Fruit fly (Drosophila melanogaster) whole organism, wandering third instar larva: ENCODE measurements around the gene CG46467.

Experiments
- Abd-B ChIP-seq: fragments of >200 bp; optimal IDR thresholded peaks from 2 replicates; lab custom pipeline; 2017; ENCODE audit warnings: missing biosample characterization, missing genetic modification characterization
- CG32264 ChIP-seq: fragments of 200-800 bp; sonication (Bioruptor generic); optimal IDR thresholded peaks from 2 replicates; lab custom pipeline; 2016; ENCODE audit warnings: missing biosample characterization, missing genetic modification characterization
- CG9705 ChIP-seq: fragments of 200-800 bp; sonication (Bioruptor generic); optimal IDR thresholded peaks from 2 replicates; lab custom pipeline; 2018; ENCODE audit warnings: missing biosample characterization, mild to moderate bottlenecking, missing genetic modification characterization
- CrebA ChIP-seq: fragments of 200-800 bp; sonication (Bioruptor generic); optimal IDR thresholded peaks from 2 replicates; lab custom pipeline; 2016; ENCODE audit warnings: missing biosample characterization, mild to moderate bottlenecking, missing genetic modification characterization, borderline replicate concordance
- Dfd ChIP-seq: fragments of >200 bp; optimal IDR thresholded peaks from 2 replicates; lab custom pipeline; 2017; ENCODE audit warnings: missing biosample characterization, missing genetic modification characterization
- Dif ChIP-seq: fragments of 200-275, 200-300 bp; sonication (Bioruptor generic); optimal IDR thresholded peaks from 2 replicates; lab custom pipeline; 2018; ENCODE audit warnings: missing biosample characterization, missing genetic modification characterization; ENCODE audit not compliant: partially characterized antibody
- GATAd ChIP-seq: sonication (Bioruptor generic); optimal IDR thresholded peaks from 2 replicates; lab custom pipeline; 2016; ENCODE audit warnings: missing biosample characterization, missing genetic modification characterization
- HLH106 ChIP-seq: fragments of 200-800 bp; optimal IDR thresholded peaks from 3 replicates; lab custom pipeline; 2019; ENCODE audit warnings: missing biosample characterization, mild to moderate bottlenecking, missing genetic modification characterization, moderate library complexity
- Hnf4 ChIP-seq: fragments of 200-800 bp; sonication (Bioruptor generic); optimal IDR thresholded peaks from 2 replicates; lab custom pipeline; 2016; ENCODE audit warnings: missing biosample characterization, mild to moderate bottlenecking, missing genetic modification characterization
- Hr78 ChIP-seq: fragments of >200 bp; optimal IDR thresholded peaks from 2 replicates; lab custom pipeline; 2017; ENCODE audit warnings: missing biosample characterization, missing genetic modification characterization
- Hr83 ChIP-seq: fragments of 200-300 bp; sonication (Bioruptor generic); optimal IDR thresholded peaks from 2 replicates; lab custom pipeline; 2016; ENCODE audit warnings: missing biosample characterization, mild to moderate bottlenecking, missing genetic modification characterization, moderate library complexity; ENCODE audit not compliant: poor library complexity, severe bottlenecking
- Jra ChIP-seq: sonication (Bioruptor generic); optimal IDR thresholded peaks from 2 replicates; lab custom pipeline; 2016; ENCODE audit warnings: missing biosample characterization, missing genetic modification characterization
- Mio ChIP-seq: sonication (Bioruptor generic); optimal IDR thresholded peaks from 2 replicates; lab custom pipeline; 2016; ENCODE audit warnings: missing biosample characterization, missing genetic modification characterization
- Myc ChIP-seq: fragments of >200 bp; optimal IDR thresholded peaks from 2 replicates; lab custom pipeline; 2017
- N ChIP-seq: fragments of >200 bp; optimal IDR thresholded peaks from 2 replicates; lab custom pipeline; 2018; ENCODE audit warnings: missing biosample characterization, missing external identifiers, missing genetic modification characterization
- OdsH ChIP-seq: fragments of 200-800 bp; sonication (Bioruptor generic); optimal IDR thresholded peaks from 2 replicates; lab custom pipeline; 2016; ENCODE audit warnings: missing biosample characterization, mild to moderate bottlenecking, missing genetic modification characterization
- Rel ChIP-seq, 2 experiments: fragments of 200-800 bp; sonication (Bioruptor generic) in 1 of 2; optimal IDR thresholded peaks; 2 replicates in 1 of 2; 3 replicates in 1 of 2; lab custom pipeline; 2016 to 2019; ENCODE audit warnings: mild to moderate bottlenecking in 2 of 2, missing biosample characterization in 2 of 2, missing genetic modification characterization in 2 of 2, moderate library complexity in 1 of 2
- Sp1 ChIP-seq: fragments of 200-800 bp; sonication (Bioruptor generic); optimal IDR thresholded peaks from 3 replicates; lab custom pipeline; 2019; ENCODE audit warnings: missing biosample characterization, mild to moderate bottlenecking, missing genetic modification characterization, moderate library complexity
- Vsx2 ChIP-seq: fragments of 200-300, 225-300 bp; sonication (Bioruptor generic); optimal IDR thresholded peaks from 2 replicates; lab custom pipeline; 2018; ENCODE audit warnings: missing biosample characterization, missing genetic modification characterization; ENCODE audit not compliant: partially characterized antibody
- br ChIP-seq: fragments of 200-800 bp; sonication (Bioruptor generic); optimal IDR thresholded peaks from 2 replicates; lab custom pipeline; 2016; ENCODE audit warnings: missing biosample characterization, missing genetic modification characterization
- brk ChIP-seq: fragments of 200-800 bp; sonication (Bioruptor generic); optimal IDR thresholded peaks from 2 replicates; lab custom pipeline; 2016; ENCODE audit warnings: missing biosample characterization, mild to moderate bottlenecking, missing genetic modification characterization
- dl ChIP-seq, 2 experiments: fragments of 175-275, 200-275 bp in 1 of 2; fragments of 200-275 bp in 1 of 2; sonication (Bioruptor generic); optimal IDR thresholded peaks; lab custom pipeline; 2018; ENCODE audit warnings: mild to moderate bottlenecking in 2 of 2, missing biosample characterization in 2 of 2, missing genetic modification characterization in 2 of 2, moderate library complexity in 2 of 2; ENCODE audit not compliant: partially characterized antibody in 2 of 2, insufficient read depth in 1 of 2
- dmrt93B ChIP-seq: fragments of 200-800 bp; sonication (Bioruptor generic); optimal IDR thresholded peaks from 2 replicates; lab custom pipeline; 2018; ENCODE audit warnings: missing biosample characterization, mild to moderate bottlenecking, missing genetic modification characterization
- dsf ChIP-seq: sonication (Bioruptor generic); optimal IDR thresholded peaks from 2 replicates; lab custom pipeline; 2016; ENCODE audit warnings: missing biosample characterization, missing genetic modification characterization, borderline replicate concordance
- ey ChIP-seq: fragments of 200-800 bp; sonication (Bioruptor generic); optimal IDR thresholded peaks from 2 replicates; lab custom pipeline; 2016; ENCODE audit warnings: missing biosample characterization, missing genetic modification characterization
- foxo ChIP-seq, 2 experiments: fragments of 200-800 bp; sonication (Bioruptor generic); optimal IDR thresholded peaks; 2 replicates in 1 of 2; 3 replicates in 1 of 2; lab custom pipeline; 2016 to 2017; ENCODE audit warnings: missing biosample characterization in 2 of 2, missing genetic modification characterization in 2 of 2
- fru ChIP-seq: fragments of 200-800 bp; sonication (Bioruptor generic); optimal IDR thresholded peaks from 3 replicates; lab custom pipeline; 2016; ENCODE audit warnings: missing biosample characterization, mild to moderate bottlenecking, missing genetic modification characterization
- h ChIP-seq: fragments of 200-800 bp; sonication (Bioruptor generic); optimal IDR thresholded peaks from 3 replicates; lab custom pipeline; 2016; ENCODE audit warnings: missing biosample characterization, mild to moderate bottlenecking, missing genetic modification characterization
- jim ChIP-seq: fragments of 175-275, 200-325 bp; sonication (Bioruptor generic); optimal IDR thresholded peaks from 2 replicates; lab custom pipeline; 2016; ENCODE audit warnings: missing biosample characterization, mild to moderate bottlenecking, missing genetic modification characterization
- lola ChIP-seq: fragments of >200 bp; optimal IDR thresholded peaks from 2 replicates; lab custom pipeline; 2017; ENCODE audit warnings: missing biosample characterization, missing genetic modification characterization
- pan ChIP-seq: fragments of >200 bp; optimal IDR thresholded peaks from 2 replicates; lab custom pipeline; 2017
- psq ChIP-seq: fragments of 200-800 bp; sonication (Bioruptor generic); optimal IDR thresholded peaks from 3 replicates; lab custom pipeline; 2017; ENCODE audit warnings: missing biosample characterization, mild to moderate bottlenecking, missing genetic modification characterization, moderate library complexity
- rgr ChIP-seq: fragments of 200-800 bp; sonication (Bioruptor generic); optimal IDR thresholded peaks from 3 replicates; lab custom pipeline; 2016; ENCODE audit warnings: missing biosample characterization, mild to moderate bottlenecking, missing genetic modification characterization
- sage ChIP-seq: fragments of 200-800 bp; sonication (Bioruptor generic); optimal IDR thresholded peaks from 2 replicates; lab custom pipeline; 2016; ENCODE audit warnings: missing biosample characterization, mild to moderate bottlenecking, missing genetic modification characterization
- sv ChIP-seq: fragments of 200-800 bp; sonication (Bioruptor generic); optimal IDR thresholded peaks from 3 replicates; lab custom pipeline; 2016; ENCODE audit warnings: missing biosample characterization, missing genetic modification characterization
- tai ChIP-seq: sonication (Bioruptor generic); optimal IDR thresholded peaks from 2 replicates; lab custom pipeline; 2016; ENCODE audit warnings: missing biosample characterization, missing genetic modification characterization
- usp ChIP-seq: fragments of >200 bp; optimal IDR thresholded peaks from 2 replicates; lab custom pipeline; 2017; ENCODE audit warnings: missing biosample characterization, missing genetic modification characterization
- woc ChIP-seq: sonication (Bioruptor generic); optimal IDR thresholded peaks from 2 replicates; lab custom pipeline; 2016; ENCODE audit warnings: missing biosample characterization, mild to moderate bottlenecking, missing genetic modification characterization

CG46467 gene

dm6 chr3R:9963179-9963905 lies 88.9 kb downstream of the CG46467 start:
- TF ChIP-seq N (GFP tag; lab: Kevin White, UChicago) (no peak), sv (no peak), usp (GFP tag; lab: Kevin White, UChicago) (no peak), fru (GFP tag; lab: Kevin White, UChicago) (peak; percentile 44), dmrt93B (GFP tag; lab: Kevin White, UChicago) (peak; percentile 28), h (no peak), foxo (GFP tag; optimal IDR thresholded peaks at IDR 0.05; lab: Kevin White, UChicago) (peak in 1 of 2 experiments; percentile 61), Rel (GFP tag; optimal IDR thresholded peaks at IDR 0.05; lab: Kevin White, UChicago) (no peak), Rel (tag; optimal IDR thresholded peaks at IDR 0.05; lab: Kevin White, UChicago) (no peak), ey (no peak), Vsx2 (no peak), Mio (GFP tag; lab: Kevin White, UChicago) (no peak), br (no peak), Abd-B (GFP tag; lab: Kevin White, UChicago) (no peak), CG32264 (GFP tag; lab: Kevin White, UChicago) (no peak), Myc (no peak), rgr (no peak), woc (GFP tag; lab: Kevin White, UChicago) (no peak), psq (GFP tag; lab: Kevin White, UChicago) (peak; percentile 17), HLH106 (tag; lab: Kevin White, UChicago) (peak; percentile 73), pan (lab: Kevin White, UChicago) (no peak), Sp1 (peak; percentile 1), CrebA (GFP tag; lab: Kevin White, UChicago) (no peak), lola (GFP tag; lab: Kevin White, UChicago) (no peak), Dif (GFP tag; lab: Kevin White, UChicago) (no peak), Hnf4 (GFP tag; lab: Kevin White, UChicago) (peak; percentile 20), Dfd (GFP tag; lab: Kevin White, UChicago) (no peak), jim (no peak), Hr78 (GFP tag; lab: Kevin White, UChicago) (no peak), dl (GFP tag; optimal IDR thresholded peaks at IDR 0.05; lab: Kevin White, UChicago; ENCODE audit: insufficient read depth in 1 of 2, partially characterized antibody in 2 of 2) (no peak), Hr83 (no peak), OdsH (GFP tag; lab: Kevin White, UChicago) (no peak), sage (GFP tag; lab: Kevin White, UChicago) (no peak), CG9705 (GFP tag; lab: Kevin White, UChicago) (no peak), GATAd (GFP tag; lab: Kevin White, UChicago) (no peak), brk (GFP tag; lab: Kevin White, UChicago) (no peak), Jra (no peak), tai (GFP tag; lab: Kevin White, UChicago) (no peak), dsf (GFP tag; lab: Kevin White, UChicago) (no peak)

- TF ChIP-seq sage (GFP tag; lab: Kevin White, UChicago) = no peak
- no peak for TF ChIP-seq GATAd (GFP tag; lab: Kevin White, UChicago)
- no peak for TF ChIP-seq Hr78 (GFP tag; lab: Kevin White, UChicago)
- no peak for TF ChIP-seq dl (GFP tag; optimal IDR thresholded peaks at IDR 0.05; lab: Kevin White, UChicago; ENCODE audit: insufficient read depth in 1 of 2, partially characterized antibody in 2 of 2)
- no peak for TF ChIP-seq CrebA (GFP tag; lab: Kevin White, UChicago)
- TF ChIP-seq Dfd (GFP tag; lab: Kevin White, UChicago) = no peak
- TF ChIP-seq tai (GFP tag; lab: Kevin White, UChicago) = no peak
- TF ChIP-seq rgr = no peak
- TF ChIP-seq, all 38 proteins: peak for 0
Observed at dm6 chr3R:9964600-9965301, 90.3 kb downstream of the CG46467 start.
